Fruit fly (Drosophila melanogaster) whole organism, embryonic: ENCODE measurements around the gene pdm2.

Source experiments
- CG10431 ChIP-seq: fragments of 200-800 bp; sonication (Bioruptor generic); optimal IDR thresholded peaks from 3 replicates; lab custom pipeline; 2018; ENCODE audit warnings: missing biosample characterization, mild to moderate bottlenecking, missing genetic modification characterization
- CG10654 ChIP-seq: fragments of 200-800 bp; sonication (Bioruptor generic); optimal IDR thresholded peaks from 2 replicates; lab custom pipeline; 2016; ENCODE audit warnings: missing biosample characterization, missing genetic modification characterization
- CG10979 ChIP-seq: fragments of 200-800 bp; sonication (Bioruptor generic); optimal IDR thresholded peaks from 2 replicates; lab custom pipeline; 2018; ENCODE audit warnings: missing biosample characterization, mild to moderate bottlenecking, missing genetic modification characterization, moderate library complexity
- CG18262 ChIP-seq: fragments of 200-800 bp; optimal IDR thresholded peaks from 3 replicates; lab custom pipeline; 2019; ENCODE audit warnings: missing biosample characterization, mild to moderate bottlenecking, missing genetic modification characterization, moderate library complexity
- CG2199 ChIP-seq: fragments of 200-800 bp; sonication (Bioruptor generic); IDR thresholded peaks from 3 replicates; pipeline ENCODE4 v1.3.6; 2022; ENCODE audit warnings: missing biosample characterization, missing genetic modification characterization
- CG32772 ChIP-seq: fragments of 200-800 bp; sonication (Bioruptor generic); IDR thresholded peaks from 2 replicates; pipeline ENCODE4 v1.3.6; 2022; ENCODE audit warnings: missing biosample characterization, missing genetic modification characterization
- CG3726 ChIP-seq: fragments of 200-800 bp; sonication (Bioruptor generic); IDR thresholded peaks from 3 replicates; pipeline ENCODE4, ENCODE4 v1.3.6; 2022; ENCODE audit warnings: missing biosample characterization, missing genetic modification characterization
- CG4424 ChIP-seq: fragments of 200-800 bp; sonication (Bioruptor generic); optimal IDR thresholded peaks from 3 replicates; lab custom pipeline; 2016; ENCODE audit warnings: missing biosample characterization, missing genetic modification characterization
- CG6254 ChIP-seq: fragments of 200-800 bp; sonication (Bioruptor generic); optimal IDR thresholded peaks from 3 replicates; lab custom pipeline; 2017; ENCODE audit warnings: mild to moderate bottlenecking, missing biosample characterization, missing genetic modification reagents, missing genetic modification characterization
- CG6765 ChIP-seq: fragments of 200-800 bp; sonication (Bioruptor generic); optimal IDR thresholded peaks from 3 replicates; lab custom pipeline; 2017; ENCODE audit warnings: missing biosample characterization, mild to moderate bottlenecking, missing genetic modification characterization
- CG7786 ChIP-seq: fragments of 200-800 bp; sonication (Bioruptor generic); optimal IDR thresholded peaks from 2 replicates; lab custom pipeline; 2016; ENCODE audit warnings: missing biosample characterization, missing genetic modification characterization
- CG8924 ChIP-seq: fragments of 200-800 bp; optimal IDR thresholded peaks from 3 replicates; lab custom pipeline; 2019; ENCODE audit warnings: missing biosample characterization, mild to moderate bottlenecking, missing genetic modification characterization, moderate library complexity
- D ChIP-seq, 2 experiments: fragments of 200-800 bp in 1 of 2; fragments of >200 bp in 1 of 2; sonication (Bioruptor generic) in 1 of 2; optimal IDR thresholded peaks; 2 replicates in 1 of 2; 3 replicates in 1 of 2; lab custom pipeline; 2017; ENCODE audit warnings: mild to moderate bottlenecking in 1 of 2, missing biosample characterization in 1 of 2, missing genetic modification characterization in 1 of 2, missing genetic modification reagents in 1 of 2
- Dll ChIP-seq: fragments of 200-800 bp; sonication (Bioruptor generic); IDR thresholded peaks from 4 replicates; pipeline ENCODE4 v1.3.6; 2022; ENCODE audit warnings: missing biosample characterization, missing genetic modification characterization; ENCODE audit not compliant: partially characterized antibody
- ERR ChIP-seq: fragments of 200-800 bp; sonication (Bioruptor generic); optimal IDR thresholded peaks from 2 replicates; lab custom pipeline; 2016; ENCODE audit warnings: missing biosample characterization, missing genetic modification characterization
- HLH4C ChIP-seq: fragments of 200-800 bp; sonication (Bioruptor generic); IDR thresholded peaks from 3 replicates; pipeline ENCODE4 v1.3.6; 2022; ENCODE audit warnings: missing biosample characterization, missing genetic modification characterization; ENCODE audit not compliant: partially characterized antibody
- HLH54F ChIP-seq: fragments of 200-800 bp; sonication (Bioruptor generic); optimal IDR thresholded peaks from 3 replicates; lab custom pipeline; 2016; ENCODE audit warnings: missing biosample characterization, missing genetic modification characterization
- Kr ChIP-seq: fragments of 200-800 bp; sonication (Bioruptor generic); optimal IDR thresholded peaks from 2 replicates; lab custom pipeline; 2017; ENCODE audit warnings: missing biosample characterization, mild to moderate bottlenecking, missing genetic modification characterization
- Max ChIP-seq: fragments of 200-800 bp; sonication (Bioruptor generic); optimal IDR thresholded peaks from 2 replicates; lab custom pipeline; 2016; ENCODE audit warnings: missing biosample characterization, mild to moderate bottlenecking, missing genetic modification characterization
- Nf-YB ChIP-seq: fragments of 200-800 bp; sonication (Bioruptor generic); optimal IDR thresholded peaks from 3 replicates; lab custom pipeline; 2019; ENCODE audit warnings: missing biosample characterization, mild to moderate bottlenecking, missing genetic modification characterization, moderate library complexity
- Nf-YC ChIP-seq: fragments of 200-800 bp; optimal IDR thresholded peaks from 3 replicates; lab custom pipeline; 2019; ENCODE audit warnings: missing biosample characterization, mild to moderate bottlenecking, missing genetic modification characterization, moderate library complexity
- Sry-δ ChIP-seq: fragments of 200-800 bp; sonication (Bioruptor generic); optimal IDR thresholded peaks from 2 replicates; lab custom pipeline; 2016; ENCODE audit warnings: missing biosample characterization, missing genetic modification characterization
- TFAM ChIP-seq: fragments of 200-800 bp; sonication (Bioruptor generic); optimal IDR thresholded peaks from 2 replicates; lab custom pipeline; 2017; ENCODE audit warnings: missing biosample characterization, missing genetic modification characterization, inconsistent platforms
- abd-A ChIP-seq: fragments of 200-800 bp; sonication (Bioruptor generic); optimal IDR thresholded peaks from 3 replicates; lab custom pipeline; 2019; ENCODE audit warnings: missing biosample characterization, mild to moderate bottlenecking, missing genetic modification characterization, moderate library complexity
- en ChIP-seq: fragments of 200-800 bp; sonication (Bioruptor generic); optimal IDR thresholded peaks from 2 replicates; lab custom pipeline; 2016; ENCODE audit warnings: missing biosample characterization, missing genetic modification characterization
- fd64A ChIP-seq: fragments of 200-800 bp; sonication (Bioruptor generic); optimal IDR thresholded peaks from 3 replicates; lab custom pipeline; 2018; ENCODE audit warnings: missing biosample characterization, mild to moderate bottlenecking, missing genetic modification characterization
- gsb-n ChIP-seq: fragments of 200-800 bp; sonication (Bioruptor generic); optimal IDR thresholded peaks from 3 replicates; lab custom pipeline; 2018; ENCODE audit warnings: missing biosample characterization, mild to moderate bottlenecking, missing genetic modification characterization
- kni ChIP-seq: fragments of 200-800 bp; sonication (Bioruptor generic); optimal IDR thresholded peaks from 3 replicates; lab custom pipeline; 2017; ENCODE audit warnings: mild to moderate bottlenecking, missing biosample characterization, missing genetic modification reagents, missing genetic modification characterization
- mam ChIP-seq: fragments of 200-800 bp; sonication (Bioruptor generic); optimal IDR thresholded peaks from 3 replicates; lab custom pipeline; 2016; ENCODE audit warnings: missing biosample characterization, missing genetic modification characterization
- nerfin-1 ChIP-seq: fragments of 200-800 bp; sonication (Bioruptor generic); optimal IDR thresholded peaks from 3 replicates; lab custom pipeline; 2019; ENCODE audit warnings: missing biosample characterization, mild to moderate bottlenecking, missing genetic modification characterization, moderate library complexity
- pros ChIP-seq: fragments of 200-800 bp; sonication (Bioruptor generic); optimal IDR thresholded peaks from 3 replicates; lab custom pipeline; 2019; ENCODE audit warnings: missing biosample characterization, mild to moderate bottlenecking, missing genetic modification characterization, moderate library complexity
- sens ChIP-seq: fragments of 200-800 bp; sonication (Bioruptor generic); peaks from one replicate; lab custom pipeline; 2016; ENCODE audit warnings: missing biosample characterization, missing genetic modification characterization
- seq ChIP-seq: fragments of 200-800 bp; sonication (Bioruptor generic); IDR thresholded peaks from 2 replicates; pipeline ENCODE4 v1.3.6; 2022; ENCODE audit warnings: missing biosample characterization, missing genetic modification characterization
- sqz ChIP-seq: fragments of 200-800 bp; sonication (Bioruptor generic); optimal IDR thresholded peaks from 3 replicates; lab custom pipeline; 2018; ENCODE audit warnings: missing biosample characterization, mild to moderate bottlenecking, missing genetic modification characterization
- stwl ChIP-seq: fragments of 200-800 bp; sonication (Bioruptor generic); optimal IDR thresholded peaks from 3 replicates; lab custom pipeline; 2018; ENCODE audit warnings: missing biosample characterization, mild to moderate bottlenecking, missing genetic modification characterization, moderate library complexity
- tll ChIP-seq, 2 experiments: fragments of 200-800 bp in 1 of 2; fragments of >200 bp in 1 of 2; sonication (Bioruptor generic) in 1 of 2; optimal IDR thresholded peaks; 2 replicates each; lab custom pipeline; 2017 to 2019; ENCODE audit warnings: missing biosample characterization in 2 of 2, missing genetic modification characterization in 2 of 2, mild to moderate bottlenecking in 1 of 2, moderate library complexity in 1 of 2
- trh ChIP-seq: fragments of 200-800 bp; sonication (Bioruptor generic); optimal IDR thresholded peaks from 2 replicates; lab custom pipeline; 2016; ENCODE audit warnings: missing biosample characterization, missing genetic modification characterization
- vnd ChIP-seq: fragments of 200-800 bp; sonication (Bioruptor generic); IDR thresholded peaks from 3 replicates; pipeline ENCODE4 v1.3.6; 2022; ENCODE audit warnings: missing biosample characterization, missing genetic modification characterization; ENCODE audit not compliant: partially characterized antibody

pdm2 gene

DNA sequence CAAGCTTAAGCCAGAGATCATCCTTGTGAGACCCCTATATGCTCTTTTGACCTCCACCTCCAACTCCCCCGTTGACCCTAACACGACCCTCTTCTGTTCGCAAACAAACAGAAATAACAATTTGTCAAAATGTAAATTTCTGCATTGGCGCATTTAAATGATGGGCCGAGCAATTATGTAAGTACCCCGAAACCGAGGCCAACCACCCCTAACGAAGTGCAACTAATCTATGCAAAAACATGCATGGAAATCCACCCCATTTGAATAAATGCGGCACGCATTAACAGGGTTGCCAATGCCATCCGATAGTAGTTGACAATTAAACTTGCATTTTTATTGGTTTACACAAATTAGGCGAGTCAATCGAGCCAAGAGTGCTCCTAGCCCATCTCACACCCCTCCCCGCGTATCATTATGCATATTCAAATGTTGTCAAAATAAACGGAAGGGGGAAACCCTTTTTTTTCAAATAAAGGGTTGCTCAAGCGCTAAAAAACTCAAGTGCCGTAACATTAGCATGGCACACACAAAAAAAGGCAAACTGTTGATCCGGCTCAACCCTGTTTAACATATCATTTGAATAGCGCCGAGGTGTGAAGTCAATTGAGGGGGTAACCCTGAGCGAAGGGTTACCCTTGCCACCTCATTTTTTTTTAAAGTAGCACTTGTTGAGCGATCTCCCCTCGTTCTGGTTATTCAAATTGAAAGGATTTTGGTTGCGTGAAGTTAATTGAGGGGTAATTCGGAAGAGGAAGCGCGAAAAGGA lies 24.8 kb downstream of the pdm2 start (continued):
- TF ChIP-seq CG8924 (peak; percentile 1), seq (GFP tag; lab: Robert Waterston, UW) (peak; percentile 70; the same call in 1 of the 2 replicates), tll (GFP tag; optimal IDR thresholded peaks at IDR 0.05; lab: Kevin White, UChicago) (peak in 1 of 2 experiments; percentile 54), HLH4C (GFP tag; lab: Robert Waterston, UW) (no peak), CG10431 (GFP tag; lab: Kevin White, UChicago) (peak; percentile 48), sens (GFP tag; lab: Kevin White, UChicago) (peak; percentile 85), CG6765 (GFP tag; lab: Kevin White, UChicago) (no peak), gsb-n (tag; lab: Kevin White, UChicago) (peak; percentile 90), nerfin-1 (tag; lab: Kevin White, UChicago) (peak; percentile 25), CG32772 (GFP tag; lab: Robert Waterston, UW) (no peak), abd-A (tag; lab: Kevin White, UChicago) (peak; percentile 33), TFAM (no peak), trh (GFP tag; lab: Kevin White, UChicago) (no peak), CG2199 (GFP tag; lab: Robert Waterston, UW) (no peak), D (optimal IDR thresholded peaks at IDR 0.05; lab: Kevin White, UChicago) (no peak), D (GFP tag; optimal IDR thresholded peaks at IDR 0.05; lab: Kevin White, UChicago) (peak; percentile 29), CG6254 (GFP tag; lab: Kevin White, UChicago) (no peak), kni (GFP tag; lab: Kevin White, UChicago) (peak; percentile 45), CG10979 (tag; lab: Kevin White, UChicago) (no peak), pros (peak; percentile 77), Nf-YC (tag; lab: Kevin White, UChicago) (peak; percentile 57), stwl (peak; percentile 25), CG3726 (GFP tag; lab: Robert Waterston, UW) (no peak), CG4424 (GFP tag; lab: Kevin White, UChicago) (no peak), Dll (0 out of 4 replicates have a peak, but pooled peaks have one; percentile 21), mam (no peak), CG18262 (tag; lab: Kevin White, UChicago) (peak; percentile 9), CG7786 (no peak)

DNA sequence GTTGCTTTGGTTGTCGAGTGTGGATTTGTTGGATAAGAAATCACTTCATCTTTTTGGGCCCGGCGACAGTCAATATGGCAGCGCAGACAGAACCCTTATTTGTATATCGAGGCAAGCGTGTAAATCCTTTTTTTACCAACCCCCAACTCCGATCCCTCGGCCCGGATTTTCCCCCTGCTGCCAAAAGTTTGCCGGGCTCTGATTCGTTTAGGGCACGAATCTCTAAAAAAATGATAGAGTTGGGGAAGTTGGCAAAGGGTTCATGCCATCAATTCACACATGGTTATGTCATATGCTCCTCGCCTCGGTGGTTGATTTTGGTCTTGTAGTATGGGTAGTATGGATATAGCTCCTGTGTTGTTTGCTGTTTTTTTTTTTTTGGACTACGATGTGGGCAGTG lies 29.8 kb downstream of the pdm2 start:
- peak; percentile 87 for TF ChIP-seq sqz
- TF ChIP-seq Kr: peak; percentile 47
- TF ChIP-seq Nf-YC (tag; lab: Kevin White, UChicago): peak; percentile 90
- TF ChIP-seq CG10654 (GFP tag; lab: Kevin White, UChicago): no peak
- TF ChIP-seq vnd (GFP tag; lab: Robert Waterston, UW): no peak
- TF ChIP-seq en (GFP tag; lab: Kevin White, UChicago): no peak
- peak; percentile 45; the same call in 1 of the 2 replicates for TF ChIP-seq seq (GFP tag; lab: Robert Waterston, UW)
- no peak for TF ChIP-seq Max (GFP tag; lab: Kevin White, UChicago)
- TF ChIP-seq Sry-δ (GFP tag; lab: Kevin White, UChicago): no peak
- peak; percentile 37 for TF ChIP-seq sens (GFP tag; lab: Kevin White, UChicago)
- peak; percentile 23 for TF ChIP-seq pros
- no peak for TF ChIP-seq ERR (GFP tag; lab: Kevin White, UChicago)
- peak; percentile 90 for TF ChIP-seq Nf-YB (GFP tag; lab: Kevin White, UChicago)
- no peak for TF ChIP-seq HLH54F (GFP tag; lab: Kevin White, UChicago)
- TF ChIP-seq fd64A: no peak
